Worm (Caenorhabditis elegans) whole organism, mixed stage, embryonic: ENCODE measurements around the gene C15C7.4.

ENCODE experiments used
- M03D4.4 ChIP-seq: sonication (generic microtip); optimal IDR thresholded peaks from 2 replicates; lab custom pipeline; 2017; ENCODE audit warnings: mild to moderate bottlenecking, missing genetic modification characterization, missing compliant biosample characterization
- bed-3 ChIP-seq: fragments of 200-800 bp; sonication (Bioruptor generic); optimal IDR thresholded peaks from 3 replicates; lab custom pipeline; 2018; ENCODE audit warnings: mild to moderate bottlenecking, missing genetic modification characterization, moderate library complexity, missing compliant biosample characterization
- blmp-1 ChIP-seq: fragments of 150-350 bp; optimal IDR thresholded peaks from 2 replicates; lab custom pipeline; 2014; ENCODE audit warnings: missing biosample characterization, missing genetic modification characterization
- ces-1 ChIP-seq: fragments of 150-350 bp; optimal IDR thresholded peaks from 2 replicates; lab custom pipeline; 2014; ENCODE audit warnings: missing biosample characterization, missing genetic modification reagents, missing genetic modification characterization
- flh-1 ChIP-seq: fragments of 200-800 bp; sonication (Bioruptor generic); optimal IDR thresholded peaks from 2 replicates; lab custom pipeline; 2018; ENCODE audit warnings: mild to moderate bottlenecking, missing genetic modification characterization, moderate library complexity, missing compliant biosample characterization
- mab-5 ChIP-seq: fragments of 150-350 bp; optimal IDR thresholded peaks from 2 replicates; lab custom pipeline; 2014; ENCODE audit warnings: missing biosample characterization, missing genetic modification characterization
- nhr-12 ChIP-seq: fragments of 150-350 bp; optimal IDR thresholded peaks from 2 replicates; lab custom pipeline; 2014; ENCODE audit warnings: missing biosample characterization, missing genetic modification characterization
- nhr-237 ChIP-seq: fragments of 150-350 bp; optimal IDR thresholded peaks from 2 replicates; lab custom pipeline; 2014; ENCODE audit warnings: missing biosample characterization, missing genetic modification characterization
- nhr-28 ChIP-seq: fragments of 150-350 bp; optimal IDR thresholded peaks from 2 replicates; lab custom pipeline; 2014; ENCODE audit warnings: missing biosample characterization, missing genetic modification characterization
- snpc-4 ChIP-seq: fragments of 150-350 bp; optimal IDR thresholded peaks from 2 replicates; lab custom pipeline; 2014; ENCODE audit warnings: missing biosample characterization, missing genetic modification characterization
- unc-39 ChIP-seq: fragments of 150-350 bp; optimal IDR thresholded peaks from 2 replicates; lab custom pipeline; 2014; ENCODE audit warnings: missing biosample characterization, missing genetic modification characterization
- unc-62 ChIP-seq: fragments of 150-350 bp; optimal IDR thresholded peaks from 2 replicates; lab custom pipeline; 2014; ENCODE audit warnings: missing biosample characterization, missing genetic modification reagents, missing genetic modification characterization
- ztf-11 ChIP-seq: fragments of 150-350 bp; optimal IDR thresholded peaks from 2 replicates; lab custom pipeline; 2014; ENCODE audit warnings: missing biosample characterization, missing genetic modification characterization

DNA sequence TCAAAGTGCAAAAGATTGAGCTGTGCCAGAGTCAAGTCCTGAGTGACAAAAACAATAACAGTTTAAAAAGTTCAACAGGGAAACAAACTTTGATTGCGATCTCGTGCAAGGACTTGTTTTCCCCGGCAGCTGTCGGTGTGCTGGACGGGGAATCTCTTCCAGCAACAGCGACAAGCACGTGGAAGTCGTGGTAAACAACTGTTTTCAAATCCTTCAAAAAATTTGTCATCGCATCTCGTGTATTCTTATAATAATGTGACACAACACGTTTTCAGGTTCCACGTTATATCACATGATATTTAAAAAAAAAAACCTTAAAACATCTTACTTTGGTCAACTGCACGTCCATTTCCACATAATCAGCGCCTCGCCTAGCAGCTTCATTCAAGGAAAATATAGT lies 36.8 kb upstream of the C15C7.4 start:
- TF ChIP-seq snpc-4 (tag; lab: Kevin White, UChicago) (no peak), unc-62 (GFP tag; lab: Kevin White, UChicago) (no peak), ces-1 (no peak), blmp-1 (tag; lab: Kevin White, UChicago) (no peak), bed-3 (GFP tag; lab: Kevin White, UChicago) (no peak), unc-39 (tag; lab: Kevin White, UChicago) (no peak), nhr-237 (tag; lab: Kevin White, UChicago) (no peak), nhr-12 (tag; lab: Kevin White, UChicago) (no peak), nhr-28 (tag; lab: Kevin White, UChicago) (no peak), flh-1 (GFP tag; lab: Kevin White, UChicago) (no peak), M03D4.4 (tag; lab: Kevin White, UChicago) (no peak), ztf-11 (no peak), mab-5 (tag; lab: Kevin White, UChicago) (no peak)
